Fruit fly (Drosophila melanogaster) whole organism, embryonic: ENCODE results near the gene Iyd.

ENCODE experiments used
- BEAF-32 ChIP-seq: fragments of 200-800 bp; sonication (Bioruptor generic); optimal IDR thresholded peaks from 3 replicates; lab custom pipeline; 2017; ENCODE audit warnings: missing biosample characterization, missing genetic modification characterization, mild to moderate bottlenecking, moderate library complexity, missing genetic modification reagents
- Blimp-1 ChIP-seq: fragments of 200-800 bp; sonication (Bioruptor generic); optimal IDR thresholded peaks from 3 replicates; lab custom pipeline; 2018; ENCODE audit warnings: missing biosample characterization, missing genetic modification characterization, mild to moderate bottlenecking, moderate library complexity, missing genetic modification reagents
- BtbVII ChIP-seq: fragments of 200-800 bp; sonication (Bioruptor generic); optimal IDR thresholded peaks from 3 replicates; lab custom pipeline; 2017; ENCODE audit warnings: missing biosample characterization, mild to moderate bottlenecking, missing genetic modification characterization
- CG10209 ChIP-seq: fragments of 200-800 bp; sonication (Bioruptor generic); optimal IDR thresholded peaks from 3 replicates; lab custom pipeline; 2017; ENCODE audit warnings: missing biosample characterization, mild to moderate bottlenecking, missing genetic modification characterization, missing genetic modification reagents
- CG10431 ChIP-seq: fragments of 200-800 bp; sonication (Bioruptor generic); optimal IDR thresholded peaks from 3 replicates; lab custom pipeline; 2018; ENCODE audit warnings: missing biosample characterization, mild to moderate bottlenecking, missing genetic modification characterization
- CG10959 ChIP-seq: fragments of 200-800 bp; sonication (Bioruptor generic); IDR thresholded peaks from 2 replicates; pipeline ENCODE4 v1.3.6; 2022; ENCODE audit warnings: missing biosample characterization, missing genetic modification characterization
- CG11398 ChIP-seq: fragments of 200-800 bp; sonication (Bioruptor generic); optimal IDR thresholded peaks from 2 replicates; lab custom pipeline; 2016; ENCODE audit warnings: missing biosample characterization, missing genetic modification characterization
- CG12659 ChIP-seq: fragments of 200-800 bp; sonication (Bioruptor generic); optimal IDR thresholded peaks from 3 replicates; lab custom pipeline; 2017; ENCODE audit warnings: mild to moderate bottlenecking, missing biosample characterization, missing genetic modification reagents, missing genetic modification characterization
- CG12744 ChIP-seq: fragments of 200-800 bp; sonication (Bioruptor generic); optimal IDR thresholded peaks from 2 replicates; lab custom pipeline; 2016; ENCODE audit warnings: missing biosample characterization, missing genetic modification characterization
- CG13775 ChIP-seq: fragments of 200-800 bp; sonication (Bioruptor generic); optimal IDR thresholded peaks from 3 replicates; lab custom pipeline; 2017; ENCODE audit warnings: missing biosample characterization, mild to moderate bottlenecking, missing genetic modification characterization
- CG1603 ChIP-seq: fragments of 200-800 bp; sonication (Bioruptor generic); optimal IDR thresholded peaks from 2 replicates; lab custom pipeline; 2019; ENCODE audit warnings: missing biosample characterization, mild to moderate bottlenecking, missing genetic modification characterization, moderate library complexity
- CG17186 ChIP-seq: fragments of 200-800 bp; sonication (Bioruptor generic); optimal IDR thresholded peaks from 3 replicates; lab custom pipeline; 2017; ENCODE audit warnings: missing biosample characterization, missing genetic modification reagents, missing genetic modification characterization
- CG1832 ChIP-seq: fragments of 200-800 bp; sonication (Bioruptor generic); optimal IDR thresholded peaks from 2 replicates; lab custom pipeline; 2017; ENCODE audit warnings: missing biosample characterization, mild to moderate bottlenecking, missing genetic modification characterization, inconsistent platforms
- CG2889 ChIP-seq: fragments of 200-800 bp; sonication (Bioruptor generic); IDR thresholded peaks from 3 replicates; pipeline ENCODE4 v1.3.6; 2022; ENCODE audit warnings: missing biosample characterization, missing genetic modification characterization
- CG30020 ChIP-seq: fragments of 200-800 bp; optimal IDR thresholded peaks from 2 replicates; lab custom pipeline; 2019; ENCODE audit warnings: missing biosample characterization, mild to moderate bottlenecking, missing genetic modification characterization, moderate library complexity
- CG3065 ChIP-seq: fragments of 200-800 bp; sonication (Bioruptor generic); optimal IDR thresholded peaks from 2 replicates; lab custom pipeline; 2016; ENCODE audit warnings: missing biosample characterization, missing genetic modification characterization
- CG32532 ChIP-seq: fragments of 200-800 bp; sonication (Bioruptor generic); IDR thresholded peaks from 2 replicates; pipeline ENCODE4 v1.3.6; 2022; ENCODE audit warnings: missing biosample characterization, missing genetic modification characterization
- CG4360 ChIP-seq: fragments of 200-800 bp; sonication (Bioruptor generic); IDR thresholded peaks from 2 replicates; pipeline ENCODE4 v1.3.6; 2022; ENCODE audit warnings: missing biosample characterization, missing genetic modification characterization
- CG43689 ChIP-seq: fragments of 200-800 bp; sonication (Bioruptor generic); IDR thresholded peaks from 2 replicates; pipeline ENCODE4 v1.3.6; 2022; ENCODE audit warnings: missing biosample characterization, missing genetic modification characterization
- CG5245 ChIP-seq: fragments of 200-800 bp; sonication (Bioruptor generic); optimal IDR thresholded peaks from 3 replicates; lab custom pipeline; 2016; ENCODE audit warnings: missing biosample characterization, missing genetic modification characterization
- CG6272 ChIP-seq: fragments of 200-800 bp; sonication (Bioruptor generic); IDR thresholded peaks from 2 replicates; pipeline ENCODE4 v1.3.6; 2022; ENCODE audit warnings: missing biosample characterization, missing genetic modification characterization
- CG6654 ChIP-seq: fragments of 200-800 bp; sonication (Bioruptor generic); optimal IDR thresholded peaks from 2 replicates; lab custom pipeline; 2017; ENCODE audit warnings: missing biosample characterization, mild to moderate bottlenecking, missing genetic modification characterization
- CG6683 ChIP-seq: fragments of 200-800 bp; sonication (Bioruptor generic); optimal IDR thresholded peaks from 2 replicates; lab custom pipeline; 2017; ENCODE audit warnings: missing biosample characterization, mild to moderate bottlenecking, missing genetic modification characterization, missing genetic modification reagents
- CG6689 ChIP-seq: fragments of 200-800 bp; sonication (Bioruptor generic); IDR thresholded peaks from 2 replicates; pipeline ENCODE4 v1.3.6; 2022; ENCODE audit warnings: missing biosample characterization, missing genetic modification characterization
- Camta ChIP-seq: fragments of 200-800 bp; sonication (Bioruptor generic); optimal IDR thresholded peaks from 2 replicates; lab custom pipeline; 2016; ENCODE audit warnings: missing biosample characterization, missing genetic modification characterization
- Dek ChIP-seq: fragments of 200-800 bp; sonication (Bioruptor generic); optimal IDR thresholded peaks from 3 replicates; lab custom pipeline; 2019; ENCODE audit warnings: missing biosample characterization, mild to moderate bottlenecking, missing genetic modification characterization, moderate library complexity
- Eip74EF ChIP-seq, 2 experiments: fragments of 200-800 bp in 1 of 2; fragments of >200 bp in 1 of 2; sonication (Bioruptor generic) in 1 of 2; optimal IDR thresholded peaks; 2 replicates each; lab custom pipeline; 2017 to 2019; ENCODE audit warnings: missing biosample characterization in 2 of 2, missing genetic modification characterization in 2 of 2, mild to moderate bottlenecking in 1 of 2, moderate library complexity in 1 of 2
- Ets65A ChIP-seq: fragments of 200-800 bp; sonication (Bioruptor generic); peaks from one replicate; lab custom pipeline; 2016; ENCODE audit warnings: missing biosample characterization, missing genetic modification characterization
- Fer1 ChIP-seq: fragments of 200-800 bp; sonication (Bioruptor generic); optimal IDR thresholded peaks from 2 replicates; lab custom pipeline; 2017; ENCODE audit warnings: missing biosample characterization, mild to moderate bottlenecking, missing genetic modification characterization
- Fer2 ChIP-seq: fragments of 200-800 bp; sonication (Bioruptor generic); optimal IDR thresholded peaks from 2 replicates; lab custom pipeline; 2018; ENCODE audit warnings: missing biosample characterization, mild to moderate bottlenecking, missing genetic modification characterization, moderate library complexity
- Fer3 ChIP-seq: fragments of 200-800 bp; sonication (Bioruptor generic); optimal IDR thresholded peaks from 2 replicates; lab custom pipeline; 2018; ENCODE audit warnings: missing biosample characterization, mild to moderate bottlenecking, missing genetic modification characterization, moderate library complexity
- Gsc ChIP-seq: fragments of 200-800 bp; sonication (Bioruptor generic); IDR thresholded peaks from 2 replicates; pipeline ENCODE4 v1.3.6; 2022; ENCODE audit warnings: missing biosample characterization, missing genetic modification characterization
- Mad ChIP-seq: fragments of 200-800 bp; sonication (Bioruptor generic); optimal IDR thresholded peaks from 2 replicates; lab custom pipeline; 2016; ENCODE audit warnings: missing biosample characterization, missing genetic modification characterization
- Sin3A ChIP-seq: fragments of >200 bp; optimal IDR thresholded peaks from 2 replicates; lab custom pipeline; 2018
- Taf1 ChIP-seq: fragments of 200-800 bp; sonication (Bioruptor generic); IDR thresholded peaks from 2 replicates; pipeline ENCODE4 v1.3.6; 2022; ENCODE audit warnings: missing biosample characterization, missing genetic modification characterization
- Trl ChIP-seq, 3 experiments: fragments of >200 bp in 2 of 3; fragments of 200-800 bp in 1 of 3; sonication (Bioruptor generic) in 1 of 3; optimal IDR thresholded peaks; 2 replicates in 1 of 3; 3 replicates in 2 of 3; lab custom pipeline; 2016 to 2017; ENCODE audit warnings: missing biosample characterization in 1 of 3, missing genetic modification characterization in 1 of 3
- abd-A ChIP-seq: fragments of 200-800 bp; sonication (Bioruptor generic); optimal IDR thresholded peaks from 3 replicates; lab custom pipeline; 2019; ENCODE audit warnings: missing biosample characterization, mild to moderate bottlenecking, missing genetic modification characterization, moderate library complexity
- ase ChIP-seq: fragments of 200-800 bp; sonication (Bioruptor generic); IDR thresholded peaks from 3 replicates; pipeline ENCODE4 v1.3.6; 2022; ENCODE audit warnings: missing biosample characterization, missing genetic modification characterization
- bigmax ChIP-seq: fragments of 200-800 bp; sonication (Bioruptor generic); optimal IDR thresholded peaks from 2 replicates; lab custom pipeline; 2018; ENCODE audit warnings: missing biosample characterization, mild to moderate bottlenecking, missing genetic modification characterization
- br ChIP-seq: fragments of >200 bp; optimal IDR thresholded peaks from 2 replicates; lab custom pipeline; 2017
- chinmo ChIP-seq: fragments of 200-800 bp; sonication (Bioruptor generic); IDR thresholded peaks from 4 replicates; pipeline ENCODE4 v1.3.6; 2022; ENCODE audit warnings: missing biosample characterization, missing genetic modification characterization; ENCODE audit not compliant: partially characterized antibody
- gcm ChIP-seq: fragments of 200-800 bp; sonication (Bioruptor generic); optimal IDR thresholded peaks from 2 replicates; lab custom pipeline; 2019; ENCODE audit warnings: missing biosample characterization, mild to moderate bottlenecking, missing genetic modification characterization, moderate library complexity
- gem ChIP-seq: fragments of 200-800 bp; sonication (Bioruptor generic); optimal IDR thresholded peaks from 2 replicates; lab custom pipeline; 2019; ENCODE audit warnings: missing biosample characterization, mild to moderate bottlenecking, missing genetic modification characterization, moderate library complexity
- jumu ChIP-seq: fragments of 200-800 bp; sonication (Bioruptor generic); optimal IDR thresholded peaks from 3 replicates; lab custom pipeline; 2016; ENCODE audit warnings: missing biosample characterization, missing genetic modification characterization
- mam ChIP-seq: fragments of 200-800 bp; sonication (Bioruptor generic); optimal IDR thresholded peaks from 3 replicates; lab custom pipeline; 2016; ENCODE audit warnings: missing biosample characterization, missing genetic modification characterization
- nmo ChIP-seq: fragments of 200-800 bp; sonication (Bioruptor generic); optimal IDR thresholded peaks from 2 replicates; lab custom pipeline; 2018; ENCODE audit warnings: missing biosample characterization, mild to moderate bottlenecking, missing genetic modification characterization, moderate library complexity
- pros ChIP-seq: fragments of 200-800 bp; sonication (Bioruptor generic); optimal IDR thresholded peaks from 3 replicates; lab custom pipeline; 2019; ENCODE audit warnings: missing biosample characterization, mild to moderate bottlenecking, missing genetic modification characterization, moderate library complexity
- sd ChIP-seq: fragments of 200-800 bp; sonication (Bioruptor generic); optimal IDR thresholded peaks from 3 replicates; lab custom pipeline; 2018; ENCODE audit warnings: missing biosample characterization, mild to moderate bottlenecking, missing genetic modification characterization, moderate library complexity
- shn ChIP-seq: fragments of 200-800 bp; sonication (Bioruptor generic); optimal IDR thresholded peaks from 3 replicates; lab custom pipeline; 2016; ENCODE audit warnings: missing biosample characterization, missing genetic modification characterization
- usp ChIP-seq: fragments of >200 bp; optimal IDR thresholded peaks from 2 replicates; lab custom pipeline; 2017; ENCODE audit warnings: missing biosample characterization, missing genetic modification characterization
- yki ChIP-seq: fragments of >200 bp; optimal IDR thresholded peaks from 3 replicates; lab custom pipeline; 2018
- zfh2 ChIP-seq: fragments of 200-800 bp; sonication (Bioruptor generic); optimal IDR thresholded peaks from 2 replicates; lab custom pipeline; 2016; ENCODE audit warnings: missing biosample characterization, missing genetic modification characterization

The Iyd gene

dm6 chr3L:11123598-11124284 lies 27.7 kb upstream of the Iyd start (continued):
- TF ChIP-seq gem (tag; lab: Kevin White, UChicago) = no peak
- TF ChIP-seq CG10431 (GFP tag; lab: Kevin White, UChicago) = peak; percentile 49
- TF ChIP-seq Gsc = no peak
- TF ChIP-seq CG10209 = no peak
- peak; percentile 2 for TF ChIP-seq BtbVII (GFP tag; lab: Kevin White, UChicago)
- TF ChIP-seq usp (GFP tag; lab: Kevin White, UChicago) = no peak
- no peak for TF ChIP-seq CG12744 (GFP tag; lab: Kevin White, UChicago)
- no peak for TF ChIP-seq Fer1 (GFP tag; lab: Kevin White, UChicago)
- no peak for TF ChIP-seq CG43689 (GFP tag; lab: Robert Waterston, UW)
- no peak for TF ChIP-seq CG12659 (GFP tag; lab: Kevin White, UChicago)
- no peak for TF ChIP-seq shn (GFP tag; lab: Kevin White, UChicago)
- no peak for TF ChIP-seq CG6689 (GFP tag; lab: Robert Waterston, UW)
- no peak for TF ChIP-seq nmo (GFP tag; lab: Kevin White, UChicago)
- no peak for TF ChIP-seq Mad (GFP tag; lab: Kevin White, UChicago)
- TF ChIP-seq ase (GFP tag; lab: Robert Waterston, UW) = 0 out of 3 replicates have a peak, but pooled peaks have one; percentile 8
- peak; percentile 48 for TF ChIP-seq CG1832 (GFP tag; lab: Kevin White, UChicago)
- TF ChIP-seq BEAF-32 (GFP tag; lab: Kevin White, UChicago) = no peak
- TF ChIP-seq Dek (tag; lab: Kevin White, UChicago) = no peak
- TF ChIP-seq CG10959 = no peak
- no peak for TF ChIP-seq Fer3 (tag; lab: Kevin White, UChicago)
- TF ChIP-seq jumu (GFP tag; lab: Kevin White, UChicago) = no peak
- peak; percentile 25 for TF ChIP-seq sd (tag; lab: Kevin White, UChicago)
- TF ChIP-seq Blimp-1 (GFP tag; lab: Kevin White, UChicago) = no peak
- no peak for TF ChIP-seq Taf1 (GFP tag; lab: Robert Waterston, UW)
- TF ChIP-seq gcm (GFP tag; lab: Kevin White, UChicago) = no peak
- no peak for TF ChIP-seq CG5245 (GFP tag; lab: Kevin White, UChicago)
- no peak for TF ChIP-seq CG1603
- no peak for TF ChIP-seq CG6683 (GFP tag; lab: Kevin White, UChicago)
- peak; percentile 71 to 88 for TF ChIP-seq Trl (optimal IDR thresholded peaks at IDR 0.05; lab: Kevin White, UChicago)
- TF ChIP-seq Trl (GFP tag; optimal IDR thresholded peaks at IDR 0.05; lab: Kevin White, UChicago) = no peak
- TF ChIP-seq Ets65A (GFP tag; lab: Kevin White, UChicago) = no peak
- TF ChIP-seq chinmo (GFP tag; lab: Robert Waterston, UW) = 0 out of 4 replicates have a peak, but pooled peaks have one; percentile 31
- TF ChIP-seq CG6654 (GFP tag; lab: Kevin White, UChicago) = peak; percentile 96
- no peak for TF ChIP-seq CG2889 (GFP tag; lab: Robert Waterston, UW)
- no peak for TF ChIP-seq Fer2 (tag; lab: Kevin White, UChicago)
- no peak for TF ChIP-seq CG30020 (tag; lab: Kevin White, UChicago)
- peak; percentile 84 for TF ChIP-seq CG4360
- peak; percentile 72 for TF ChIP-seq yki (lab: Kevin White, UChicago)
- TF ChIP-seq abd-A = peak; percentile 32
- TF ChIP-seq CG32532 (GFP tag; lab: Robert Waterston, UW) = no peak

dm6 chr3L:11123088-11123487 lies 27.0 kb upstream of the Iyd start, which contains the start of the genes Ufd1 and NaPi-III:
Gene Ufd1 (minus strand): TSS chr3L:11123216.
Gene NaPi-III (plus strand): TSS chr3L:11123348.
- TF ChIP-seq Eip74EF (GFP tag; optimal IDR thresholded peaks at IDR 0.05; lab: Kevin White, UChicago) = no peak
- peak; percentile 79 for TF ChIP-seq Sin3A (lab: Kevin White, UChicago)
- no peak for TF ChIP-seq bigmax
- TF ChIP-seq pros (GFP tag; lab: Kevin White, UChicago) = no peak
- peak; percentile 92 for TF ChIP-seq CG17186 (GFP tag; lab: Kevin White, UChicago)
- TF ChIP-seq Camta = no peak
- TF ChIP-seq CG6272 (GFP tag; lab: Robert Waterston, UW) = peak; percentile 27; the same call in 1 of the 2 replicates
- TF ChIP-seq CG13775 (GFP tag; lab: Kevin White, UChicago) = peak; percentile 46
- peak; percentile 56 for TF ChIP-seq mam (GFP tag; lab: Kevin White, UChicago)
- TF ChIP-seq CG3065 (GFP tag; lab: Kevin White, UChicago) = no peak
- TF ChIP-seq zfh2 (GFP tag; lab: Kevin White, UChicago) = peak; percentile 46
- TF ChIP-seq CG11398 (GFP tag; lab: Kevin White, UChicago) = no peak
- TF ChIP-seq br (lab: Kevin White, UChicago) = no peak
